Fruit fly (Drosophila melanogaster): ENCODE measurements around the gene CG2991.

- TF ChIP-seq pdm3 (GFP tag; optimal IDR thresholded peaks at IDR 0.05) (no peak), fd85E (GFP tag; optimal IDR thresholded peaks at IDR 0.05) (no peak), Eip75B (GFP tag; optimal IDR thresholded peaks at IDR 0.05) (no peak), OdsH (GFP tag; optimal IDR thresholded peaks at IDR 0.05) (no peak)
Observed at dm6 chr2L:2888859-2889443, 32.0 kb downstream of the CG2991 start.
